Worm (Caenorhabditis elegans): ENCODE data around the gene F54D5.7.

ce11 chrII:11591558-11591957 is 44.2 kb downstream of the F54D5.7 start:
- TF ChIP-seq hmg-20 (GFP tag; IDR thresholded peaks at IDR 0.05) (no peak), efl-1 (GFP tag; optimal IDR thresholded peaks at IDR 0.05) (no peak), ama-1 (optimal IDR thresholded peaks at IDR 0.05) (no peak), ama-1 (GFP tag; optimal IDR thresholded peaks at IDR 0.05) (no peak), lsy-27 (tag; optimal IDR thresholded peaks at IDR 0.05; ENCODE audit: borderline replicate concordance, insufficient read depth) (no peak), snpc-3.4 (tag; optimal IDR thresholded peaks at IDR 0.05) (no peak), aptf-3 (GFP tag; IDR thresholded peaks at IDR 0.05) (no peak), ztf-22 (GFP tag; optimal IDR thresholded peaks at IDR 0.05) (no peak), B0336.3 (GFP tag; IDR thresholded peaks at IDR 0.05) (no peak), pha-4 (tag; optimal IDR thresholded peaks at IDR 0.05) (no peak), Y79H2A.3 (GFP tag; conservative IDR thresholded peaks at IDR 0.05) (no peak)
